Worm (Caenorhabditis elegans) whole organism, midembryonic: Measurements from ENCODE around the gene dvc-1.

Source experiments
- flt-1 ChIP-seq: fragments of 200-800 bp; sonication (Bioruptor generic); IDR thresholded peaks from 2 replicates; pipeline ENCODE4 v1.3.6; 2022; ENCODE audit warnings: missing genetic modification characterization, missing compliant biosample characterization
- klf-2 ChIP-seq: fragments of 200-800 bp; sonication (Bioruptor generic); conservative IDR thresholded peaks from 2 replicates; pipeline ENCODE4 v1.3.6; 2022; ENCODE audit warnings: missing genetic modification reagents, missing genetic modification characterization, missing compliant biosample characterization
- med-1 ChIP-seq: sonication (generic microtip); optimal IDR thresholded peaks from 2 replicates; lab custom pipeline; 2017; ENCODE audit warnings: missing genetic modification characterization, mild to moderate bottlenecking, missing compliant biosample characterization, antibody characterized with exemption, missing genetic modification reagents; ENCODE audit not compliant: insufficient read depth
- ref-1 ChIP-seq: fragments of 200-800 bp; sonication (Bioruptor generic); conservative IDR thresholded peaks from 2 replicates; pipeline ENCODE4 v1.3.6; 2022; ENCODE audit warnings: missing genetic modification reagents, missing genetic modification characterization, missing compliant biosample characterization
- ztf-23 ChIP-seq: fragments of 200-800 bp; sonication (Bioruptor generic); IDR thresholded peaks from 2 replicates; pipeline ENCODE4 v1.3.6; 2022; ENCODE audit warnings: missing genetic modification reagents, missing genetic modification characterization, missing compliant biosample characterization

ce11 chrV:11214569-11214968, 24.6 kb downstream of the dvc-1 start:
- TF ChIP-seq ref-1 (GFP tag; lab: Robert Waterston, UW) (no peak), med-1 (GFP tag; lab: Kevin White, UChicago) (no peak), flt-1 (GFP tag; lab: Robert Waterston, UW) (no peak), ztf-23 (no peak), klf-2 (GFP tag; lab: Robert Waterston, UW) (no peak)
